Worm (Caenorhabditis elegans): Measurements from ENCODE around the gene H43E16.1.

Gene H43E16.1

DNA sequence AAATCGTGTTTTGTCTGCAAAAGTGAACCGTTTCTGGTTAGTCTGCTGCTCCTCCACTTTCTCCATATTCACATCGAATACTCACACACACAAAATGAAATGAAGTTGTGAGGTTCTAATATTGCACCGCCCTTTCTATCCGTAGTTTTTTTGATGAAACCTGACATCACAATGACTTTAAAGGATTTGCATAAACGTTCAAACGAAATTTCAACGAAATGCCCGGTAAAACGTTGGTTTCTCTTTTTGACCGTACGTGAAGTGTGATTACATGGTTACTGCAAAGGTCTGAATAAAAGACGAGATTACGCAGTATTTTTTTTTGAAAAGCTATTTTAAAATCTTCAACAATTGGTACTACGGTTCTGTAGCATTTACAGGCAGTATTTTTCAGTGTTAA is 19.8 kb upstream of the H43E16.1 start, which contains the start of gene T19D12.9:
Gene T19D12.9, minus strand, starts transcription at position 101 of the 400 bp plus-strand sequence.
- TF ChIP-seq cey-2 (tag; optimal IDR thresholded peaks at IDR 0.05; ENCODE audit: borderline replicate concordance, insufficient read depth) (no peak), lin-1 (GFP tag; IDR thresholded peaks at IDR 0.05) (no peak), nhr-11 (tag; optimal IDR thresholded peaks at IDR 0.05) (no peak), lin-29 (GFP tag; IDR thresholded peaks at IDR 0.05) (no peak), egl-43 (GFP tag; IDR thresholded peaks at IDR 0.05) (no peak), dmd-8 (GFP tag; IDR thresholded peaks at IDR 0.05) (no peak), nhr-77 (tag; optimal IDR thresholded peaks at IDR 0.05) (no peak), dmd-6 (GFP tag; IDR thresholded peaks at IDR 0.05) (no peak), aha-1 (tag) (no peak), snpc-1.2 (GFP tag; IDR thresholded peaks at IDR 0.05) (no peak), lin-38 (GFP tag; IDR thresholded peaks at IDR 0.05) (no peak)

DNA sequence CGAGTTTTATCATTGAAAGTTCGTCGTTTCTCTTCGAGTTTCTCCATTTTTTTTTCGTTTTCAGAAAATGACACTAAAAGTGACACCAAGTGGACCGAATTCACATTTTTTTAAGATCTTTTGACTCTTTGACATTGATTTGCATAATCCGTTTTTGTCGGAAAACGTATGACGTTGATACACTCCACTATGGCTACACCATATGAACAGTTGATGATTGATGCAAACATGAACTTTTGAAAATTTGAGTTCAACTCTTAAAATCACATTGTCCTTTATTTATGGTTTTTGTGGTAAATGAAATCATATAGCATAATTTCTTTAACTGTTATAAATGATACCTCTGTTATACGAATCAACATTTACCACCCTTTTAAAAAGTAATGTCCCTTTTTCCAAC is 15.3 kb upstream of the H43E16.1 start, which contains the start of gene T19D12.10:
Gene T19D12.10, minus strand, starts transcription at position 101 of the 400 bp plus-strand sequence.
- TF ChIP-seq unc-62 (GFP tag; optimal IDR thresholded peaks at IDR 0.05 in 1 of 2) (peak in 1 of 2 experiments; percentile 42), unc-62 (tag; optimal IDR thresholded peaks at IDR 0.05) (no peak), zip-2 (tag; optimal IDR thresholded peaks at IDR 0.05) (no peak), D1046.2 (GFP tag; IDR thresholded peaks at IDR 0.05) (no peak), fkh-10 (GFP tag; optimal IDR thresholded peaks at IDR 0.05) (no peak)

ce11 chrII:6661211-6661610 is 12.9 kb upstream of the H43E16.1 start, which contains the start of gene T19D12.2:
T19D12.2 (plus strand) TSS chrII:6661335.
- TF ChIP-seq skn-1 (tag; optimal IDR thresholded peaks at IDR 0.05), result no peak
- no peak for TF ChIP-seq duxl-1 (tag; optimal IDR thresholded peaks at IDR 0.05; ENCODE audit: poor library complexity)
- peak; percentile 93 for TF ChIP-seq pqm-1 (tag; optimal IDR thresholded peaks at IDR 0.05)
- TF ChIP-seq mes-2 (tag; optimal IDR thresholded peaks at IDR 0.05; ENCODE audit: poor library complexity, severe bottlenecking), result no peak
- TF ChIP-seq hlh-11 (tag; optimal IDR thresholded peaks at IDR 0.05), result peak; percentile 18
- no peak for TF ChIP-seq ceh-62 (tag; optimal IDR thresholded peaks at IDR 0.05)
- TF ChIP-seq nhr-48 (tag; optimal IDR thresholded peaks at IDR 0.05), result no peak
- no peak for TF ChIP-seq Y48G9A.11 (GFP tag; IDR thresholded peaks at IDR 0.05)
- peak; percentile 33 for TF ChIP-seq dve-1 (tag; optimal IDR thresholded peaks at IDR 0.05; ENCODE audit: insufficient read depth)
- TF ChIP-seq php-3 (GFP tag; IDR thresholded peaks at IDR 0.05), result peak; percentile 81; the same call in 1 of the 2 replicates
- TF ChIP-seq dmd-6 (GFP tag; IDR thresholded peaks at IDR 0.05), result peak; percentile 48; the same call in 1 of the 2 replicates
- no peak for TF ChIP-seq fkh-10 (GFP tag; optimal IDR thresholded peaks at IDR 0.05)
- TF ChIP-seq lir-3 (tag; optimal IDR thresholded peaks at IDR 0.05), result no peak
- no peak for TF ChIP-seq madf-5 (GFP tag; IDR thresholded peaks at IDR 0.05)
- TF ChIP-seq daf-16 (GFP tag; optimal IDR thresholded peaks at IDR 0.05), result no peak
- TF ChIP-seq daf-16 (tag; optimal IDR thresholded peaks at IDR 0.05), result peak; percentile 45
- no peak for TF ChIP-seq ama-1 (optimal IDR thresholded peaks at IDR 0.05)
- no peak for TF ChIP-seq ztf-11 (tag; optimal IDR thresholded peaks at IDR 0.05)
- TF ChIP-seq nhr-28 (tag; optimal IDR thresholded peaks at IDR 0.05), result peak; percentile 19

- TF ChIP-seq lin-39 (tag; optimal IDR thresholded peaks at IDR 0.05) (no peak), D1046.2 (GFP tag; IDR thresholded peaks at IDR 0.05) (no peak), daf-16 (GFP tag; optimal IDR thresholded peaks at IDR 0.05) (no peak), daf-16 (tag; optimal IDR thresholded peaks at IDR 0.05) (peak; percentile 66), dmd-6 (GFP tag; IDR thresholded peaks at IDR 0.05) (peak; percentile 42; the same call in 1 of the 2 replicates), dve-1 (tag; optimal IDR thresholded peaks at IDR 0.05; ENCODE audit: insufficient read depth) (peak; percentile 52)
Observed at ce11 chrII:6663799-6664198, 10.3 kb upstream of the H43E16.1 start.

DNA sequence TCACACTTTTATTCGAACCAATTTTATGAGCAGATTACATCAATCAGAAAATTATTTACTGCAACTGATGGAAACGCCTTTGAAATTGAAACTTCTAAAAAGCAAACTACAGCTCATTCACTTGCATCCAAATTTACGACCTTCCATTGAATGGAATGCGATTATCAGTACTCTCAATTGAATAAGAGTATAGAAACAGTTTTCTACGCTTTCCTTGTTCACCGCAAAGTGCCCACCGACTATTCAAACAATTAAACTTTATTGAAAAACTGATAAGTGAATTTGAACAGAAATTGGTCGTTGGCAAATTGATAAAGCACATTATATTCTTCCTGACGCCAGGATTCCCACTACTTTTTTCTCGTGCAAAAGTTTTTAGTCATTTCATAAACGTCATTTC is 8.2 kb upstream of the H43E16.1 start:
- TF ChIP-seq mep-1 (tag; optimal IDR thresholded peaks at IDR 0.05) (no peak), pqm-1 (tag; optimal IDR thresholded peaks at IDR 0.05) (peak; percentile 95), F37D6.2 (tag; optimal IDR thresholded peaks at IDR 0.05) (no peak), zfp-3 (GFP tag; conservative IDR thresholded peaks at IDR 0.05) (no peak), nhr-25 (tag; optimal IDR thresholded peaks at IDR 0.05; ENCODE audit: borderline replicate concordance, insufficient read depth) (no peak), spr-1 (tag; optimal IDR thresholded peaks at IDR 0.05) (no peak), aha-1 (tag) (peak; percentile 51), dmd-8 (GFP tag; IDR thresholded peaks at IDR 0.05) (no peak), ceh-44 (GFP tag; IDR thresholded peaks at IDR 0.05) (no peak), nhr-102 (tag; optimal IDR thresholded peaks at IDR 0.05) (no peak), F10B5.3 (tag; optimal IDR thresholded peaks at IDR 0.05) (no peak), snpc-1.2 (GFP tag; IDR thresholded peaks at IDR 0.05) (no peak), dve-1 (tag; optimal IDR thresholded peaks at IDR 0.05; ENCODE audit: insufficient read depth) (peak; percentile 29), nhr-6 (tag; optimal IDR thresholded peaks at IDR 0.05) (no peak), egl-43 (GFP tag; IDR thresholded peaks at IDR 0.05) (no peak), T20F7.1 (GFP tag; optimal IDR thresholded peaks at IDR 0.05) (no peak), tag-97 (GFP tag; IDR thresholded peaks at IDR 0.05) (no peak)
